Worm (Caenorhabditis elegans): ENCODE data around the gene F28B12.6.

- no peak for TF ChIP-seq ctbp-1 (GFP tag; IDR thresholded peaks at IDR 0.05)
- no peak for TF ChIP-seq snpc-1.2 (GFP tag; IDR thresholded peaks at IDR 0.05)
- TF ChIP-seq ztf-11 (tag; optimal IDR thresholded peaks at IDR 0.05), result no peak
- no peak for TF ChIP-seq nhr-11 (tag; optimal IDR thresholded peaks at IDR 0.05)
- no peak for TF ChIP-seq unc-130 (GFP tag; optimal IDR thresholded peaks at IDR 0.05)
- TF ChIP-seq lin-15B (tag; optimal IDR thresholded peaks at IDR 0.05), result no peak
- no peak for TF ChIP-seq nhr-28 (tag; optimal IDR thresholded peaks at IDR 0.05)
- TF ChIP-seq ama-1 (optimal IDR thresholded peaks at IDR 0.05), result no peak
- no peak for TF ChIP-seq egl-27 (tag; optimal IDR thresholded peaks at IDR 0.05)
- no peak for TF ChIP-seq madf-9 (GFP tag; conservative IDR thresholded peaks at IDR 0.05)
- no peak for TF ChIP-seq mdt-29 (GFP tag; IDR thresholded peaks at IDR 0.05)
- TF ChIP-seq tag-97 (GFP tag; IDR thresholded peaks at IDR 0.05), result no peak
These were observed 26.0 kb downstream of the F28B12.6 start for ce11 chrII:5966637-5967036.
